Worm (Caenorhabditis elegans) whole organism, L4 larva: Measurements from ENCODE around the gene col-40.
A peak's percentile ranks its signal among the peaks of the same experiment; 100 is the strongest.
"Not testable (repeated sequence)": the region's sequence is repeated elsewhere in the genome, so short reads cannot be mapped to it uniquely, and the experiment has no call there.

Experiments
- D1046.2 ChIP-seq: fragments of 200-800 bp; sonication (Bioruptor generic); IDR thresholded peaks from 2 replicates; pipeline ENCODE4 v1.3.6; 2022; ENCODE audit warnings: missing genetic modification characterization, missing compliant biosample characterization
- F37D6.2 ChIP-seq: sonication (generic microtip); optimal IDR thresholded peaks from 2 replicates; lab custom pipeline; 2016; ENCODE audit warnings: mild to moderate bottlenecking, missing genetic modification characterization, missing compliant biosample characterization
- Y105C5A.15 ChIP-seq: fragments of 200-800 bp; sonication (Bioruptor generic); IDR thresholded peaks from 2 replicates; pipeline ENCODE4 v1.3.6; 2022; ENCODE audit warnings: missing genetic modification characterization, missing compliant biosample characterization
- Y48G9A.11 ChIP-seq: fragments of 200-800 bp; sonication (Bioruptor generic); IDR thresholded peaks from 2 replicates; pipeline ENCODE4 v1.3.6; 2022; ENCODE audit warnings: missing genetic modification reagents, missing genetic modification characterization, missing compliant biosample characterization
- ZK337.2 ChIP-seq: fragments of 200-800 bp; sonication (Bioruptor generic); IDR thresholded peaks from 2 replicates; pipeline ENCODE4 v1.3.6; 2022; ENCODE audit warnings: missing genetic modification reagents, missing genetic modification characterization, missing compliant biosample characterization
- arid-1 ChIP-seq: fragments of 200-800 bp; sonication (Bioruptor generic); conservative IDR thresholded peaks from 2 replicates; pipeline ENCODE4 v1.3.6; 2022; ENCODE audit warnings: missing genetic modification reagents, missing genetic modification characterization, missing compliant biosample characterization
- ceh-44 ChIP-seq: fragments of 200-800 bp; sonication (Bioruptor generic); IDR thresholded peaks from 2 replicates; pipeline ENCODE4 v1.3.6; 2022; ENCODE audit warnings: missing genetic modification reagents, missing genetic modification characterization, missing compliant biosample characterization
- ctbp-1 ChIP-seq: fragments of 200-800 bp; sonication (Bioruptor generic); IDR thresholded peaks from 2 replicates; pipeline ENCODE4 v1.3.6; 2022; ENCODE audit warnings: missing genetic modification reagents, missing genetic modification characterization, missing compliant biosample characterization
- daf-19 ChIP-seq: fragments of 200-800 bp; sonication (Bioruptor generic); conservative IDR thresholded peaks from 2 replicates; pipeline ENCODE4 v1.3.6; 2022; ENCODE audit warnings: missing genetic modification characterization, missing compliant biosample characterization
- dmd-6 ChIP-seq: fragments of 200-800 bp; sonication (Bioruptor generic); IDR thresholded peaks from 2 replicates; pipeline ENCODE4 v1.3.6; 2022; ENCODE audit warnings: missing genetic modification reagents, missing genetic modification characterization, missing compliant biosample characterization
- dmd-9 ChIP-seq: fragments of 200-800 bp; sonication (Bioruptor generic); IDR thresholded peaks from 2 replicates; pipeline ENCODE4 v1.3.6; 2022; ENCODE audit warnings: missing genetic modification reagents, missing genetic modification characterization, missing compliant biosample characterization
- dpl-1 ChIP-seq: fragments of 150-350 bp; optimal IDR thresholded peaks from 2 replicates; lab custom pipeline; 2014; ENCODE audit warnings: missing biosample characterization, missing genetic modification reagents, missing genetic modification characterization
- duxl-1 ChIP-seq: sonication (generic microtip); optimal IDR thresholded peaks from 2 replicates; lab custom pipeline; 2016; ENCODE audit warnings: mild to moderate bottlenecking, missing genetic modification characterization, moderate library complexity, missing compliant biosample characterization; ENCODE audit not compliant: poor library complexity
- hif-1 ChIP-seq, 2 experiments: sonication (generic microtip); optimal IDR thresholded peaks; 2 replicates each; lab custom pipeline; 2016 to 2017; ENCODE audit warnings: missing compliant biosample characterization in 2 of 2, missing genetic modification characterization in 2 of 2, missing genetic modification reagents in 2 of 2, missing genotype in 2 of 2, mild to moderate bottlenecking in 1 of 2
- hlh-11 ChIP-seq: fragments of 200-800 bp; sonication (Bioruptor generic); optimal IDR thresholded peaks from 2 replicates; lab custom pipeline; 2018; ENCODE audit warnings: mild to moderate bottlenecking, missing genetic modification characterization, missing compliant biosample characterization
- hmg-1.1 ChIP-seq: fragments of 200-800 bp; sonication (Bioruptor generic); IDR thresholded peaks from 2 replicates; pipeline ENCODE4 v1.3.6; 2022; ENCODE audit warnings: missing genetic modification reagents, missing genetic modification characterization, missing compliant biosample characterization
- jun-1 ChIP-seq: fragments of 150-350 bp; optimal IDR thresholded peaks from 2 replicates; lab custom pipeline; 2014; ENCODE audit warnings: missing biosample characterization, missing genetic modification reagents, missing genetic modification characterization
- lin-13 ChIP-seq: fragments of 150-350 bp; optimal IDR thresholded peaks from 2 replicates; lab custom pipeline; 2014; ENCODE audit warnings: missing biosample characterization, missing genetic modification reagents, missing genetic modification characterization
- lin-15B ChIP-seq: fragments of 150-350 bp; sonication (generic microtip); optimal IDR thresholded peaks from 3 replicates; lab custom pipeline; 2014; ENCODE audit warnings: missing biosample characterization, missing genetic modification characterization
- lin-38 ChIP-seq: fragments of 200-800 bp; sonication (Bioruptor generic); IDR thresholded peaks from 2 replicates; pipeline ENCODE4 v1.3.6; 2022; ENCODE audit warnings: missing genetic modification reagents, missing genetic modification characterization, missing compliant biosample characterization
- lsy-2 ChIP-seq, 2 experiments: fragments of 150-350 bp in 1 of 2; sonication (generic microtip) in 1 of 2; optimal IDR thresholded peaks; 2 replicates each; lab custom pipeline; 2014 to 2017; ENCODE audit warnings: missing biosample characterization in 2 of 2, missing genetic modification characterization in 2 of 2
- madf-5 ChIP-seq, 2 experiments: fragments of 200-800 bp; sonication (Bioruptor generic); IDR thresholded peaks; 2 replicates each; pipeline ENCODE4 v1.3.6; 2022; ENCODE audit warnings: missing compliant biosample characterization in 2 of 2, missing genetic modification characterization in 2 of 2
- madf-9 ChIP-seq: fragments of 200-800 bp; sonication (Bioruptor generic); conservative IDR thresholded peaks from 2 replicates; pipeline ENCODE4 v1.3.6; 2022; ENCODE audit warnings: missing genetic modification reagents, missing genetic modification characterization, missing compliant biosample characterization
- mdt-29 ChIP-seq: fragments of 200-800 bp; sonication (Bioruptor generic); IDR thresholded peaks from 2 replicates; pipeline ENCODE4 v1.3.6; 2022; ENCODE audit warnings: missing genetic modification reagents, missing genetic modification characterization, missing compliant biosample characterization
- mep-1 ChIP-seq: fragments of 150-350 bp; sonication (generic microtip); optimal IDR thresholded peaks from 3 replicates; lab custom pipeline; 2014; ENCODE audit warnings: missing biosample characterization, missing genetic modification characterization
- mes-2 ChIP-seq: sonication (generic microtip); optimal IDR thresholded peaks from 2 replicates; lab custom pipeline; 2016; ENCODE audit warnings: missing genotype, mild to moderate bottlenecking, missing genetic modification characterization, missing compliant biosample characterization; ENCODE audit not compliant: poor library complexity, severe bottlenecking
- nhr-10 ChIP-seq: fragments of 150-350 bp; optimal IDR thresholded peaks from 2 replicates; lab custom pipeline; 2014; ENCODE audit warnings: missing biosample characterization, missing genetic modification characterization
- nhr-11 ChIP-seq: fragments of 150-350 bp; optimal IDR thresholded peaks from 2 replicates; lab custom pipeline; 2014; ENCODE audit warnings: missing biosample characterization, missing genetic modification characterization
- nhr-42 ChIP-seq: fragments of 200-800 bp; sonication (Bioruptor generic); IDR thresholded peaks from 2 replicates; pipeline ENCODE4 v1.3.6; 2022; ENCODE audit warnings: missing genetic modification characterization, missing compliant biosample characterization
- pha-4 ChIP-seq, 2 experiments: fragments of 150-350 bp in 1 of 2; fragments of 200-800 bp in 1 of 2; sonication (Bioruptor generic) in 1 of 2; IDR thresholded peaks in 1 of 2; optimal IDR thresholded peaks in 1 of 2; 2 replicates each; pipeline versions ENCODE4 v1.3.6 to Lab custom; 2014 to 2022; ENCODE audit warnings: missing genetic modification characterization in 2 of 2, missing genetic modification reagents in 2 of 2, missing biosample characterization in 1 of 2, missing compliant biosample characterization in 1 of 2
- pqm-1 ChIP-seq: sonication (generic microtip); optimal IDR thresholded peaks from 2 replicates; lab custom pipeline; 2017; ENCODE audit warnings: missing biosample characterization, missing genetic modification characterization
- rbr-2 ChIP-seq: sonication (generic microtip); optimal IDR thresholded peaks from 2 replicates; lab custom pipeline; 2016; ENCODE audit warnings: missing genotype, missing genetic modification characterization, missing compliant biosample characterization
- sdz-12 ChIP-seq: fragments of 200-800 bp; sonication (Bioruptor generic); optimal IDR thresholded peaks from 2 replicates; lab custom pipeline; 2018; ENCODE audit warnings: mild to moderate bottlenecking, missing genetic modification characterization, missing compliant biosample characterization
- snpc-1.2 ChIP-seq: fragments of 200-800 bp; sonication (Bioruptor generic); IDR thresholded peaks from 2 replicates; pipeline ENCODE4 v1.3.6; 2022; ENCODE audit warnings: missing genetic modification reagents, missing genetic modification characterization, missing compliant biosample characterization
- tra-1 ChIP-seq: fragments of 200-800 bp; sonication (Bioruptor generic); IDR thresholded peaks from 2 replicates; pipeline ENCODE4 v1.3.6; 2022; ENCODE audit warnings: missing genetic modification reagents, missing genetic modification characterization, missing compliant biosample characterization
- unc-130 ChIP-seq: sonication (generic microtip); optimal IDR thresholded peaks from 2 replicates; lab custom pipeline; 2016; ENCODE audit warnings: missing genetic modification reagents, missing genetic modification characterization, missing compliant biosample characterization
- vab-7 ChIP-seq: fragments of 200-800 bp; sonication (Bioruptor generic); IDR thresholded peaks from 2 replicates; pipeline ENCODE4 v1.3.6; 2022; ENCODE audit warnings: missing genetic modification reagents, missing genetic modification characterization, missing compliant biosample characterization
- ztf-11 ChIP-seq: fragments of 150-350 bp; optimal IDR thresholded peaks from 2 replicates; lab custom pipeline; 2014; ENCODE audit warnings: missing biosample characterization, missing genetic modification characterization

The col-40 gene

ce11 chrII:1138618-1139017, 31.9 kb upstream of the col-40 start (continued):
- TF ChIP-seq lin-15B (tag; lab: Kevin White, UChicago) (no peak), pqm-1 (tag; lab: Kevin White, UChicago) (peak; percentile 62), nhr-10 (no peak), jun-1 (no peak), ZK337.2 (GFP tag; lab: Robert Waterston, UW) (no peak)

- no peak for TF ChIP-seq lsy-2 (tag; optimal IDR thresholded peaks at IDR 0.05; lab: Kevin White, UChicago)
- no peak for TF ChIP-seq Y105C5A.15 (GFP tag; lab: Robert Waterston, UW)
- no peak for TF ChIP-seq hlh-11 (tag; lab: Kevin White, UChicago)
- no peak for TF ChIP-seq snpc-1.2 (GFP tag; lab: Robert Waterston, UW)
- TF ChIP-seq duxl-1 = no peak
- TF ChIP-seq ztf-11 (tag; lab: Kevin White, UChicago) = no peak
- TF ChIP-seq nhr-11 (tag; lab: Kevin White, UChicago) = no peak
- TF ChIP-seq daf-19 = no peak
- TF ChIP-seq, all 104 proteins: peak for 0
Observed at ce11 chrII:1136485-1136884, 29.7 kb upstream of the col-40 start, which contains the start of gene pod-2. TSS of gene pod-2 (plus strand) at chrII:1136785.

ce11 chrII:1134314-1135108, 27.7 kb upstream of the col-40 start:
- TF ChIP-seq mep-1 (tag; lab: Kevin White, UChicago) (peak; percentile 55), madf-5 (GFP tag; IDR thresholded peaks at IDR 0.05; lab: Robert Waterston, UW) (0 out of 4 replicates have a peak, but pooled peaks of 1 of the 2 experiments have one; percentile 59), mes-2 (peak; percentile 87), F37D6.2 (tag; lab: Kevin White, UChicago) (peak; percentile 34), lsy-2 (tag; optimal IDR thresholded peaks at IDR 0.05; lab: Kevin White, UChicago) (peak in 1 of 2 experiments; percentile 47), madf-9 (GFP tag; lab: Robert Waterston, UW) (peak; percentile 66), rbr-2 (tag; lab: Kevin White, UChicago) (peak; percentile 51), dmd-6 (GFP tag; lab: Robert Waterston, UW) (peak; percentile 46), hmg-1.1 (GFP tag; lab: Robert Waterston, UW) (peak; percentile 49), hif-1 (tag; optimal IDR thresholded peaks at IDR 0.05; lab: Kevin White, UChicago) (peak in 1 of 2 experiments; percentile 17), vab-7 (peak; percentile 69), D1046.2 (0 out of 2 replicates have a peak, but pooled peaks have one; percentile 59), nhr-42 (GFP tag; lab: Robert Waterston, UW) (peak; percentile 61; the same call in 1 of the 2 replicates), unc-130 (GFP tag; lab: Kevin White, UChicago) (peak; percentile 42), pha-4 (GFP tag; IDR thresholded peaks at IDR 0.05; lab: Robert Waterston, UW) (peak; percentile 60; the same call in 1 of the 2 replicates), dpl-1 (GFP tag; lab: Kevin White, UChicago) (peak; percentile 38), snpc-1.2 (GFP tag; lab: Robert Waterston, UW) (0 out of 2 replicates have a peak, but pooled peaks have one; percentile 11), lin-13 (GFP tag; lab: Kevin White, UChicago) (peak; percentile 30), Y48G9A.11 (GFP tag; lab: Robert Waterston, UW) (peak; percentile 80; the same call in 1 of the 2 replicates), ctbp-1 (peak; percentile 67; the same call in 1 of the 2 replicates), ceh-44 (GFP tag; lab: Robert Waterston, UW) (peak; percentile 87), dmd-9 (GFP tag; lab: Robert Waterston, UW) (peak; percentile 80), lin-38 (GFP tag; lab: Robert Waterston, UW) (peak; percentile 98), sdz-12 (GFP tag; lab: Kevin White, UChicago) (peak; percentile 18), mdt-29 (GFP tag; lab: Robert Waterston, UW) (0 out of 2 replicates have a peak, but pooled peaks have one; percentile 13), arid-1 (GFP tag; lab: Robert Waterston, UW) (peak; percentile 59; the same call in 1 of the 2 replicates), tra-1 (GFP tag; lab: Robert Waterston, UW) (peak; percentile 24; the same call in 1 of the 2 replicates), ZK337.2 (GFP tag; lab: Robert Waterston, UW) (peak; percentile 66; the same call in 1 of the 2 replicates)
- not testable (repeated sequence) for TF ChIP-seq pha-4 (tag; optimal IDR thresholded peaks at IDR 0.05; lab: Kevin White, UChicago)
